Worm (Caenorhabditis elegans) whole organism, midembryonic: ENCODE results near the gene K07D4.4.
A peak's percentile ranks its signal among the peaks of the same experiment; 100 is the strongest.

Experiments
- T22C8.4 ChIP-seq: fragments of 200-800 bp; sonication (Bioruptor generic); IDR thresholded peaks from 2 replicates; pipeline ENCODE4 v1.3.6; 2022; ENCODE audit warnings: missing genetic modification characterization, missing compliant biosample characterization
- cog-1 ChIP-seq: sonication (generic microtip); optimal IDR thresholded peaks from 2 replicates; lab custom pipeline; 2016; ENCODE audit warnings: missing genetic modification characterization, missing compliant biosample characterization
- flt-1 ChIP-seq: fragments of 200-800 bp; sonication (Bioruptor generic); IDR thresholded peaks from 2 replicates; pipeline ENCODE4 v1.3.6; 2022; ENCODE audit warnings: missing genetic modification characterization, missing compliant biosample characterization
- klf-2 ChIP-seq: fragments of 200-800 bp; sonication (Bioruptor generic); conservative IDR thresholded peaks from 2 replicates; pipeline ENCODE4 v1.3.6; 2022; ENCODE audit warnings: missing genetic modification reagents, missing genetic modification characterization, missing compliant biosample characterization
- med-1 ChIP-seq: sonication (generic microtip); optimal IDR thresholded peaks from 2 replicates; lab custom pipeline; 2017; ENCODE audit warnings: missing genetic modification characterization, mild to moderate bottlenecking, missing compliant biosample characterization, antibody characterized with exemption, missing genetic modification reagents; ENCODE audit not compliant: insufficient read depth
- ref-1 ChIP-seq: fragments of 200-800 bp; sonication (Bioruptor generic); conservative IDR thresholded peaks from 2 replicates; pipeline ENCODE4 v1.3.6; 2022; ENCODE audit warnings: missing genetic modification reagents, missing genetic modification characterization, missing compliant biosample characterization
- tab-1 ChIP-seq: fragments of 200-800 bp; sonication (Bioruptor generic); IDR thresholded peaks from 2 replicates; pipeline ENCODE4 v1.3.6; 2022; ENCODE audit warnings: missing genetic modification characterization, missing compliant biosample characterization
- ztf-23 ChIP-seq: fragments of 200-800 bp; sonication (Bioruptor generic); IDR thresholded peaks from 2 replicates; pipeline ENCODE4 v1.3.6; 2022; ENCODE audit warnings: missing genetic modification reagents, missing genetic modification characterization, missing compliant biosample characterization
- ztf-29 ChIP-seq: fragments of 200-800 bp; sonication (Bioruptor generic); IDR thresholded peaks from 2 replicates; pipeline ENCODE4 v1.3.6; 2022; ENCODE audit warnings: missing genetic modification reagents, missing genetic modification characterization, missing compliant biosample characterization

K07D4.4 gene

DNA sequence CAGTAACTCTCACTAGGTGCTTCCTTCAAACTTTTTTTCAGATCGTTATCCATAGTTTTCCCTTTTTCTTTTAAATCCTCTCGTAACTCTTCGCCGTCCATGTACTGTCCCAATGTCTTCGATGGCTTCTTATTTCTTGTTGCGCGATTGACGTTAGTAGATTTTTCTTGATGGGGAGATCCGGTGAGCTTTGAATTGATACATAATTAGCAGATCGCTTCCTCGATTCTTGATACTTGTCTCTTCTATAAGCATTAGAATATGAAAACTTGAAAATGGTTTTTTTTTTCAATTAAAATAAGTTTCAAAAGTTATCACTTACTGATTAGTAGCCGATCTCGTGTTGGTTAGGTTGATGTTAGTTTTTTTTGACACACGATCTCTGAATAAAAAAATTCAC, 13.2 kb upstream of the K07D4.4 start, which contains the start of gene K07D4.2:
Gene K07D4.2, minus strand, starts transcription at position 101 of the 400 bp plus-strand sequence.
- TF ChIP-seq med-1 (GFP tag; lab: Kevin White, UChicago) (no peak), T22C8.4 (GFP tag; lab: Robert Waterston, UW) (no peak), ref-1 (GFP tag; lab: Robert Waterston, UW) (no peak), ztf-29 (GFP tag; lab: Robert Waterston, UW) (no peak), cog-1 (tag; lab: Kevin White, UChicago) (no peak), tab-1 (GFP tag; lab: Robert Waterston, UW) (no peak), flt-1 (GFP tag; lab: Robert Waterston, UW) (no peak), klf-2 (no peak), ztf-23 (GFP tag; lab: Robert Waterston, UW) (no peak)

DNA sequence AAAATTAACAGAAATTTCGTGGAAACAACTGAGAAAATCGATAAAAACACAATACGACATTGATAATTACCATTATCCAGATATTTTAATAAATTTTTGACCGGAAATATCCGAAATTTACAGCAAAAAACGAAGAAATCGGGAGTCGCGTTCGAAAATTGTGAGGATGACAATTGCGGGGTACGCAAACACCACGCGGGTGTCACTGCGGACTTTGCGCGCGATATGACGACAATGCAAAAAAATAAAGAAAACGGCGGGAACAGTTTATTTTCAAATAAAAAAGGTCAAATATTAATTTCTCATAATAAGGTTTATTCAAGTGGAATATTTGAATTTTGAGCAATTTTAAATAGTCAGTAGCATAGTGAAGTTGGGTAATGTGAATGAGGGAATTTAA, 12.2 kb upstream of the K07D4.4 start, which contains the start of gene rpn-11:
Gene rpn-11, minus strand, starts transcription at position 198 of the 400 bp plus-strand sequence.
- TF ChIP-seq flt-1 (GFP tag; lab: Robert Waterston, UW) (no peak), ztf-23 (GFP tag; lab: Robert Waterston, UW) (peak; percentile 45; the same call in 1 of the 2 replicates), tab-1 (GFP tag; lab: Robert Waterston, UW) (peak; percentile 52; the same call in 1 of the 2 replicates)

DNA sequence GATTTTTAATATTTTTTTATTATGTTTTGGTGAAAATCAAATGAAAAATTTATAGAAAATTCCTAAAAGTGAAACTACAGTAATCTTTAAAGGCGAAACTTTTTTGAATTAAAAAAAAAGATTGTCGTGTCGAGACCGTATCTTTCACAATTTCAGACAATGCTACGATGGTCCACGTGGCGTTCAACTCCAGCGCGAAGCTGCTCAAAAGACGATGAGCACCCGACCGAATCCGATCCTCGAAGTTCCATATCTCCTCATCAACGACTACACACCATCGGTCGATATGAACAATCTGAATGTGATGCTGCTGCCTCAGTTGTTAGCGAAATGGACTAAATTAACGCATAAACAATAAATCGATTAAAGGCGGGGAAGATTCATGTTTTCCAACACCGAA, 10.5 kb upstream of the K07D4.4 start:
- TF ChIP-seq klf-2 (no peak), cog-1 (tag; lab: Kevin White, UChicago) (no peak), ztf-23 (GFP tag; lab: Robert Waterston, UW) (no peak), ztf-29 (GFP tag; lab: Robert Waterston, UW) (no peak), T22C8.4 (GFP tag; lab: Robert Waterston, UW) (no peak), flt-1 (GFP tag; lab: Robert Waterston, UW) (no peak), tab-1 (GFP tag; lab: Robert Waterston, UW) (no peak), med-1 (GFP tag; lab: Kevin White, UChicago) (no peak), ref-1 (GFP tag; lab: Robert Waterston, UW) (no peak)

DNA sequence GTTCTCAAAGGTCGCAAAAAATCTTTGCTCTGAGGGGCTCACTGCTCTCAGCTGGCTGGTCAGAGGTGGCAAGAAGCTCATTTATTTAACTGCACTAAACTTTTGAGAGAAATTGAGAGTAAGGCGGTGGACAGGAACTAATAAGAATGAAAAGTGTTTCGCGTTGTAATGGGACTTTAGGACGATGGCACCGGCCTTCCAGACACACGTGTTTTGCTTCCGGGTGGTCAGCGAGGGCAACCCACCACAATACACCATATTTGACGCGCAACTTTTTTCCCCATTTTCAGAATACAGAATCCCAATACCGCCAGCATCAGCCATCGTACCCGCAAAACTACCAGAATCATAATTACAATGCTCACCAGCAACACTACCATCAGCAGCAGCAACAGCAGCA, 7.9 kb upstream of the K07D4.4 start:
- TF ChIP-seq klf-2: no peak
- no peak for TF ChIP-seq cog-1 (tag; lab: Kevin White, UChicago)
- 0 out of 2 replicates have a peak, but pooled peaks have one; percentile 36 for TF ChIP-seq ztf-23 (GFP tag; lab: Robert Waterston, UW)
- no peak for TF ChIP-seq ztf-29 (GFP tag; lab: Robert Waterston, UW)
- no peak for TF ChIP-seq med-1 (GFP tag; lab: Kevin White, UChicago)
- no peak for TF ChIP-seq T22C8.4 (GFP tag; lab: Robert Waterston, UW)

DNA sequence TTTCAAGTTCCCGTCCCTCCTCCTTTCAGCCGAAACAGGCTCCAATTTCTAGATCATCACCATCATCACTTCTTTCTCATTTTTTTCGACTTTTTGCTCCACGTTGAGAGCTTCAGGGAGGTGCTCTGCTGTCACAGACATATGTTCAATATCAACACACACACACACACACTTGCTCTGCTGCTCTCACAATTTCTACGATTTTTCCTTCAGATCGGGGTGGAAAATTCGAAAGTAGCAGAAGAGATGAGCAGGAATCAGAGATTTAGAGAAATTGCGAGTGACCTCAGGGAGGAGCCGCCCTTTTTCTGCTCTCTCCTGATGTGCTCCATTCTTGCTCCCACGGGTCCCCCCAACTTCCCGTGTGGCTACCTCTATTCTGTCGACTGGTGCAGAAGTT, 6.3 kb upstream of the K07D4.4 start, which contains the start of gene pqn-48:
Gene pqn-48, plus strand, starts transcription at position 344 of the 400 bp plus-strand sequence.
- no peak for TF ChIP-seq T22C8.4 (GFP tag; lab: Robert Waterston, UW)

DNA sequence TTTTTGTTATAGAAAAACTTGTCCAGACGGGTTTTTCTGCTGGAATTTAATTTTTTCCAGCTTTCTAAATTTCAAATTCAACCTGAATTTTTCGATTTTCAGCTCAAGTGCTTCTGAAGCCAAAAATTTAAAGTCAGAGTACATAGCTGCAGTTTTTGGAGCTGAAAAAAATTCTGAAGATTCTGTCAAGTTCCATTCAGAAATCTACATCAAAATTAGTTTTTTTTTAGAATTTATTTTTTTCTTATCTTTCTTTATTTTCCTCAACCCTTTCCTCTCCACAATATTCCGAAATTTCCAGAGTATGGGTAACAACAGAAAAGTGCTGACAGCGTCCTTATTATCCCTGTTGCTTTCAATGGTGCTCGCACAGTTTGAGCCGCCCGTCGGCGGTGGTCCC, 3.9 kb downstream of the K07D4.4 start, which contains the start of gene K07D4.9:
Gene K07D4.9, plus strand, starts transcription at position 301 of the 400 bp plus-strand sequence.
- TF ChIP-seq ref-1 (GFP tag; lab: Robert Waterston, UW) (no peak), ztf-29 (GFP tag; lab: Robert Waterston, UW) (no peak), T22C8.4 (GFP tag; lab: Robert Waterston, UW) (no peak), cog-1 (tag; lab: Kevin White, UChicago) (no peak), ztf-23 (GFP tag; lab: Robert Waterston, UW) (no peak), med-1 (GFP tag; lab: Kevin White, UChicago) (no peak)

DNA sequence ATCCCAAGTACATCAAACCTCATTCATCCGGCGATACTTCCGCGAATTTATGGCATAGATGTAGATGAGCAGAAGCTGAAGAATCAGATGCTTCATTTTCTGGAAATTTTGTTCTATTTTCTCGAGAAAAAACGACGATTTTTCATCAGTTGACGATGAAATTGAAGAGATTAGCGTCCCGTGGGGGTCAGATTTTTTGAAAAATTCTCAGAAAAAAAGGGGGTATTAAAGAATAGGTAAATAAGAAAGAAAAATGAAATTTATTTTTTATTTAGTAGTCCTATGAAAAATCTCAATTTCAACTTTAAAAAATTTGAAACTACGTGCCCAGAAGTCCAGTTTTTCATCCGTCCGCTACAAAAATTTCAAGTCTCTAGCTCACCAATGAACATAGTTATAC, 6.7 kb downstream of the K07D4.4 start, which contains the start of gene K07D4.5:
Gene K07D4.5, minus strand, starts transcription at position 101 of the 400 bp plus-strand sequence.
- no peak for TF ChIP-seq flt-1 (GFP tag; lab: Robert Waterston, UW)
- TF ChIP-seq klf-2: no peak
- no peak for TF ChIP-seq cog-1 (tag; lab: Kevin White, UChicago)
- no peak for TF ChIP-seq ref-1 (GFP tag; lab: Robert Waterston, UW)
- no peak for TF ChIP-seq med-1 (GFP tag; lab: Kevin White, UChicago)
- no peak for TF ChIP-seq tab-1 (GFP tag; lab: Robert Waterston, UW)
- TF ChIP-seq ztf-23 (GFP tag; lab: Robert Waterston, UW): no peak
- TF ChIP-seq ztf-29 (GFP tag; lab: Robert Waterston, UW): no peak

DNA sequence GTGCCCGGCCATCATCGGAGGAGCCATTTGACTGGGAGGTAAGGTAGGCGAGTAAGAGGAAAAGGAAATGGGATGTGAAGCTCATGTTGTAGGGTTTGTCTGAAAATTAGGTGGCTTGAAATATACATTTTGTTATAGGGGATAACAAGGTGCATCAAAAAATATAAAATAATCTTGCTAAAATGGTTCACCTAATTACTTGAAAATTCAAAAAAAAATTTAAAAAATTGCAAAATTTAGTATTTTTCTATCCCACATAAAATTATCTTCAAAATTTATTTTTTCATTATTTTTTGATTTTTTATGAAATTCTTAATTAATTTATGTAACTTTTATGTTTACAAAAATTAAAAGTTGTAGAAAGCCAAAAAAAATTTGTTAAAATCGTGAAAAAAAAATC, 13.6 kb downstream of the K07D4.4 start, which contains the start of gene K07D4.6:
Gene K07D4.6, minus strand, starts transcription at position 101 of the 400 bp plus-strand sequence.
- TF ChIP-seq T22C8.4 (GFP tag; lab: Robert Waterston, UW) (no peak), flt-1 (GFP tag; lab: Robert Waterston, UW) (no peak), tab-1 (GFP tag; lab: Robert Waterston, UW) (no peak), cog-1 (tag; lab: Kevin White, UChicago) (no peak), ztf-29 (GFP tag; lab: Robert Waterston, UW) (no peak), med-1 (GFP tag; lab: Kevin White, UChicago) (no peak), ztf-23 (GFP tag; lab: Robert Waterston, UW) (no peak), ref-1 (GFP tag; lab: Robert Waterston, UW) (no peak), klf-2 (no peak)

DNA sequence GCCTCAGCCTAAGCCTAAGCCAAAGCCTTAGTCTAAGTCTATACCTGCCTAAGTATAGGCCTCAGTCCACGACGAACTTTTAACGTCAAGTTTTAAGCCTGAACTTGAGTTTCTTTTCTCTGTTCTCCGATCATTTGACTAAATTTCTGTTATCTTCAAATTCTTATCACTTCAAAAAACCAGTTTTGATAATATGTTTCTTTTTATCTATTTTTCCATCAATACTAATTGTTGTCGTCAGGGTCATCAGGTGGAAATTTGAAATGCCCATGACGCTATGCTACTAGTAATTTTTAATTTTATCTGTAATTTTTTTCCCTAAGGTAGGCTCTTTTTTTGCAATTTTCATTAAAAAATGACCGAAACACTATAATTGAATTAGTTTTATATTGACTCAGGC, 20.7 kb downstream of the K07D4.4 start:
- no peak for TF ChIP-seq ztf-23 (GFP tag; lab: Robert Waterston, UW)
- TF ChIP-seq tab-1 (GFP tag; lab: Robert Waterston, UW): no peak
- no peak for TF ChIP-seq cog-1 (tag; lab: Kevin White, UChicago)
- TF ChIP-seq ztf-29 (GFP tag; lab: Robert Waterston, UW): no peak
- no peak for TF ChIP-seq T22C8.4 (GFP tag; lab: Robert Waterston, UW)
- TF ChIP-seq med-1 (GFP tag; lab: Kevin White, UChicago): no peak
- TF ChIP-seq flt-1 (GFP tag; lab: Robert Waterston, UW): no peak
- TF ChIP-seq ref-1 (GFP tag; lab: Robert Waterston, UW): no peak
- TF ChIP-seq klf-2: no peak
